Worm (Caenorhabditis elegans): ENCODE results near the gene lido-13.

ce11 chrII:3051332-3051731 lies 2.8 kb downstream of the lido-13 start:
- TF ChIP-seq him-1 (tag; optimal IDR thresholded peaks at IDR 0.05) (no peak), dao-5 (tag; optimal IDR thresholded peaks at IDR 0.05) (no peak), W03F9.2 (tag; optimal IDR thresholded peaks at IDR 0.05) (no peak)
